Fruit fly (Drosophila melanogaster) whole organism, adult: Measurements from ENCODE around the gene Rab3-GAP.

ENCODE experiments used
- CG11617 ChIP-seq: fragments of 200-800 bp; sonication (Bioruptor generic); optimal IDR thresholded peaks from 2 replicates; lab custom pipeline; 2017; ENCODE audit warnings: mild to moderate bottlenecking, missing biosample characterization, missing genetic modification reagents, missing genetic modification characterization
- CG12768 ChIP-seq: fragments of 200-800 bp; sonication (Bioruptor generic); optimal IDR thresholded peaks from 2 replicates; lab custom pipeline; 2017; ENCODE audit warnings: missing biosample characterization, missing genetic modification characterization, mild to moderate bottlenecking, moderate library complexity, missing genetic modification reagents
- CG14711 ChIP-seq: fragments of 200-800 bp; sonication (Bioruptor generic); optimal IDR thresholded peaks from 2 replicates; lab custom pipeline; 2018; ENCODE audit warnings: missing biosample characterization, mild to moderate bottlenecking, missing genetic modification characterization, moderate library complexity
- CG1620 ChIP-seq: fragments of 200-800 bp; sonication (Bioruptor generic); optimal IDR thresholded peaks from 2 replicates; lab custom pipeline; 2016; ENCODE audit warnings: missing biosample characterization, missing genetic modification characterization
- CG33017 ChIP-seq: fragments of 200-800 bp; sonication (Bioruptor generic); optimal IDR thresholded peaks from 2 replicates; lab custom pipeline; 2018; ENCODE audit warnings: missing biosample characterization, mild to moderate bottlenecking, missing genetic modification characterization, moderate library complexity
- CG5204 ChIP-seq: fragments of 200-800 bp; sonication (Bioruptor generic); optimal IDR thresholded peaks from 2 replicates; lab custom pipeline; 2016; ENCODE audit warnings: missing biosample characterization, missing genetic modification characterization
- CG7045 ChIP-seq: fragments of 200-800 bp; sonication (Bioruptor generic); optimal IDR thresholded peaks from 2 replicates; lab custom pipeline; 2017; ENCODE audit warnings: missing biosample characterization, mild to moderate bottlenecking, missing genetic modification characterization
- CG7101 ChIP-seq: fragments of 200-800 bp; sonication (Bioruptor generic); optimal IDR thresholded peaks from 2 replicates; lab custom pipeline; 2018; ENCODE audit warnings: missing biosample characterization, mild to moderate bottlenecking, missing genetic modification characterization, moderate library complexity
- Clk ChIP-seq: fragments of 200-800 bp; sonication (Bioruptor generic); optimal IDR thresholded peaks from 2 replicates; lab custom pipeline; 2017; ENCODE audit warnings: missing biosample characterization, missing genetic modification characterization
- Crg-1 ChIP-seq: fragments of 200-800 bp; sonication (Bioruptor generic); optimal IDR thresholded peaks from 2 replicates; lab custom pipeline; 2016; ENCODE audit warnings: missing biosample characterization, missing genetic modification characterization
- Hr96 ChIP-seq: fragments of 200-800 bp; sonication (Bioruptor generic); optimal IDR thresholded peaks from 2 replicates; lab custom pipeline; 2016; ENCODE audit warnings: missing biosample characterization, missing genetic modification characterization
- Mnt ChIP-seq: fragments of 200-800 bp; sonication (Bioruptor generic); optimal IDR thresholded peaks from 2 replicates; lab custom pipeline; 2016; ENCODE audit warnings: missing biosample characterization, mild to moderate bottlenecking, missing genetic modification characterization
- bab1 ChIP-seq: fragments of 200-800 bp; sonication (Bioruptor generic); optimal IDR thresholded peaks from 3 replicates; lab custom pipeline; 2019; ENCODE audit warnings: missing biosample characterization, mild to moderate bottlenecking, missing genetic modification characterization, moderate library complexity
- cic ChIP-seq: fragments of 200-800 bp; sonication (Bioruptor generic); optimal IDR thresholded peaks from 2 replicates; lab custom pipeline; 2017; ENCODE audit warnings: missing biosample characterization, mild to moderate bottlenecking, missing genetic modification characterization, moderate library complexity
- cnc ChIP-seq, 2 experiments: fragments of >200 bp; optimal IDR thresholded peaks; 2 replicates each; lab custom pipeline; 2017
- kay ChIP-seq: fragments of 200-800 bp; sonication (Bioruptor generic); peaks from one replicate; lab custom pipeline; 2016; ENCODE audit warnings: missing biosample characterization, missing genetic modification characterization, borderline replicate concordance
- ovo ChIP-seq: fragments of 200-800 bp; sonication (Bioruptor generic); optimal IDR thresholded peaks from 2 replicates; lab custom pipeline; 2016; ENCODE audit warnings: missing biosample characterization, missing genetic modification characterization
- pad ChIP-seq: fragments of 200-800 bp; sonication (Bioruptor generic); optimal IDR thresholded peaks from 3 replicates; lab custom pipeline; 2017; ENCODE audit warnings: missing biosample characterization, missing genetic modification characterization, mild to moderate bottlenecking, moderate library complexity, missing genetic modification reagents
- tj ChIP-seq: fragments of 200-800 bp; sonication (Bioruptor generic); optimal IDR thresholded peaks from 3 replicates; lab custom pipeline; 2017; ENCODE audit warnings: missing biosample characterization, mild to moderate bottlenecking, missing genetic modification characterization, moderate library complexity
- toe ChIP-seq: fragments of 200-800 bp; sonication (Bioruptor generic); optimal IDR thresholded peaks from 2 replicates; lab custom pipeline; 2016; ENCODE audit warnings: missing biosample characterization, missing genetic modification characterization

Gene Rab3-GAP

DNA sequence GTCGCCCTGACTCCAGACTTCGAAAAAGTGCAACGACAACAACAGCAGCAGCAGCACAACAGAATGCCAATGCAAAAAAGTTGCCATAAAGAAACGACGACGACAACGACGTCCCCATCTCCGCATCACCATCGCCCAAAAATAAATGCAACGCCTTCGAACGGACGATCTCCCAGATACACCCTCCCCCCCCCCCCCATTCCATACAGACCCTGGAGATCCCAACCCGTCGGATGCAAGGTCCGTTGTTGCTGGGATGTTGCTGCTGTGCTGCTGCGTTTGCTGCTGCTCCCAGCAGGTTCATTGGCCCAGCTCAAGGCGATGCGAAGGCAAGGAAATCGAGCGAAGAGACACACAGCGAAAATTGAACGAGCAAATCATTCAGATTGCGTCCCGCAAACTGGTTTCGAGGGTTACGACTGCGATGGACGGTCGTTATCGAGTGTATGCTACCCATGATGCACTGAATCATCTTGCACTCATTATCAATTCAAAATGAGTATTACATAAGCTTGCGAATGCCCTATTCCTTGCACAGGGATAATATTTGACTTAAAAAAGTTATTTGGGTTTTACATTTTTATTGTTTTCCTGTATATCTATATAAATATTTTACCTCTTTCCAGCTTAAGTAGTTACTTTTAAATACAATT, 49.1 kb downstream of the Rab3-GAP start:
- no peak for TF ChIP-seq pad (GFP tag; lab: Kevin White, UChicago)
- no peak for TF ChIP-seq CG14711
- no peak for TF ChIP-seq Crg-1 (GFP tag; lab: Kevin White, UChicago)
- TF ChIP-seq CG11617 (GFP tag; lab: Kevin White, UChicago): no peak
- TF ChIP-seq Mnt: no peak
- no peak for TF ChIP-seq Clk

DNA sequence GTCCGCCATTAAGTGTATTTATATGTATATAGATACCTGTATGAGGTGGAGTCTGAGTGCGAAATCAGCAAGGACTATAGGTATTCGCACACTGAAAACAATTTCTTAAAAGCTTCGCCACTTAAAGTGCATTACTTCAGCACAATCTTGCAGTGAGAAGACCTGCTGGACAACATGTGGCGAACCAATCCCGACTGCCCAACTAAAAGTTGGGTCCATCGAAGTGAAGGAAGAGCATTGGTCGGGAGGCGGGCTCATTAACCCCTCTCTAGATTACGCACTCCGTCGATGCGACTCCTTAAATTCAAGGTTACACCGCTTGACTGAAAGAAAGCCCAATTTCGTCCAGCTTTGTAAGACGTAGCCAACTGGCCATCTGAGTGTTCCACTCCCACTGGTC, 49.7 kb downstream of the Rab3-GAP start:
- no peak for TF ChIP-seq kay (GFP tag; lab: Kevin White, UChicago)
- TF ChIP-seq CG11617 (GFP tag; lab: Kevin White, UChicago): no peak
- no peak for TF ChIP-seq CG1620
- TF ChIP-seq tj (GFP tag; lab: Kevin White, UChicago): no peak
- no peak for TF ChIP-seq Hr96
- no peak for TF ChIP-seq Crg-1 (GFP tag; lab: Kevin White, UChicago)
- TF ChIP-seq CG14711: no peak
- no peak for TF ChIP-seq bab1 (GFP tag; lab: Kevin White, UChicago)
- TF ChIP-seq CG12768: no peak
- no peak for TF ChIP-seq Mnt
- TF ChIP-seq toe: no peak
- no peak for TF ChIP-seq cic (GFP tag; lab: Kevin White, UChicago)
- no peak for TF ChIP-seq ovo

- TF ChIP-seq ovo: peak; percentile 35
- peak; percentile 69 for TF ChIP-seq Hr96
- TF ChIP-seq tj (GFP tag; lab: Kevin White, UChicago): peak; percentile 72
- TF ChIP-seq CG1620: no peak
- no peak for TF ChIP-seq cnc (optimal IDR thresholded peaks at IDR 0.05; lab: Kevin White, UChicago)
- peak; percentile 93 for TF ChIP-seq CG11617 (GFP tag; lab: Kevin White, UChicago)
- peak; percentile 57 for TF ChIP-seq toe
- peak; percentile 100 for TF ChIP-seq CG14711
- peak; percentile 94 for TF ChIP-seq CG12768
- TF ChIP-seq kay (GFP tag; lab: Kevin White, UChicago): peak; percentile 95
- peak; percentile 73 for TF ChIP-seq CG7045 (GFP tag; lab: Kevin White, UChicago)
- peak; percentile 52 for TF ChIP-seq bab1 (GFP tag; lab: Kevin White, UChicago)
- peak; percentile 72 for TF ChIP-seq cic (GFP tag; lab: Kevin White, UChicago)
- TF ChIP-seq Clk: no peak
- TF ChIP-seq CG7101 (tag; lab: Kevin White, UChicago): peak; percentile 57
- TF ChIP-seq pad (GFP tag; lab: Kevin White, UChicago): peak; percentile 48
- peak; percentile 10 for TF ChIP-seq CG5204
- no peak for TF ChIP-seq Crg-1 (GFP tag; lab: Kevin White, UChicago)
- TF ChIP-seq CG33017: no peak
- peak; percentile 87 for TF ChIP-seq Mnt
These were observed 51.0 kb downstream of the Rab3-GAP start for dm6 chr2L:12011682-12012655.

dm6 chr2L:12010877-12011666, 51.9 kb downstream of the Rab3-GAP start:
- TF ChIP-seq CG14711: peak; percentile 81
- peak; percentile 33 for TF ChIP-seq cic (GFP tag; lab: Kevin White, UChicago)
- peak; percentile 83 for TF ChIP-seq Hr96
- TF ChIP-seq CG7101 (tag; lab: Kevin White, UChicago): peak; percentile 93
- peak; percentile 93 for TF ChIP-seq CG5204
- peak; percentile 88 for TF ChIP-seq toe
- TF ChIP-seq CG7045 (GFP tag; lab: Kevin White, UChicago): peak; percentile 89
- peak; percentile 81 to 82 for TF ChIP-seq cnc (optimal IDR thresholded peaks at IDR 0.05; lab: Kevin White, UChicago)
- peak; percentile 82 for TF ChIP-seq CG1620
- peak; percentile 94 for TF ChIP-seq CG33017
- peak; percentile 62 for TF ChIP-seq tj (GFP tag; lab: Kevin White, UChicago)
- peak; percentile 99 for TF ChIP-seq kay (GFP tag; lab: Kevin White, UChicago)
- TF ChIP-seq Clk: peak; percentile 87
- TF ChIP-seq Mnt: peak; percentile 66
- TF ChIP-seq CG12768: peak; percentile 85
- peak; percentile 55 for TF ChIP-seq ovo
- TF ChIP-seq pad (GFP tag; lab: Kevin White, UChicago): peak; percentile 83
- peak; percentile 81 for TF ChIP-seq bab1 (GFP tag; lab: Kevin White, UChicago)
- peak; percentile 88 for TF ChIP-seq CG11617 (GFP tag; lab: Kevin White, UChicago)
- TF ChIP-seq Crg-1 (GFP tag; lab: Kevin White, UChicago): peak; percentile 71

DNA sequence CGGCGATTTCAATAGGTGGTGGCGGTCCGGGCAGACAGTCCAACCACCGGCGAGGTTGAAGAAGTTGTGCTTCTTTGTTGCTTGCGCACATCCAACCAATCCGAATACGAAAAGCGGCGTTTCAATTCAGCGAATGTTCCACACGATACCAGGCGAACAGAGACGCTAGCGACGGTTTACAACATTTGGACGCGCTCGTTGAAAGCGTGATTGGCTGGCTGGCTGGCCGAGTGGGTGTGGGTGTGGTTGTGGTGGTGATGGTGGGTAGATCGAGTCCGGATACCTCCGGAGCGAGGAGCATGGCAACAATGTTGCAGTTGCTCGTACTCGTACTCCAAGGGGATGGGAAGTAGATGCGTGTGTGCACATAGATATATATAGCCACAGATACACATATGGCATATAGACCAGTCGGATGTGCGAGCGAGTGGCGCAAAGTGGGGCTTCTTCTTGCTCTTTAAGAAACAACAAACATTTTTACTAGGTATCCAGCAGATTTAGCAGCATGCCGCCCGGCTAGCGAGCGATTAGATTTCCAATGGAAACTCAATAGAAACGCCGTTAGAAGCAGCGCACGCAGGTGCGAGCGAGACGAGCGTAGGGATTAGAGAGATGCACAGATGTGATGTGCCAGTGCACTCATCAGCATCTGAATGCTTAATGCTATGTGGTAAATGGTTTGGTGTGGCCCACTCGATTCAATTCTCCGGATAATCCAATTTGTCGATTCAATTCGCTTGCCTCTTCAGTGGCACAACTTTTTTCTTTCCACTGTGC, 52.7 kb downstream of the Rab3-GAP start:
- TF ChIP-seq kay (GFP tag; lab: Kevin White, UChicago): no peak
- peak; percentile 54 for TF ChIP-seq bab1 (GFP tag; lab: Kevin White, UChicago)
- TF ChIP-seq Mnt: peak; percentile 88
- no peak for TF ChIP-seq CG7045 (GFP tag; lab: Kevin White, UChicago)
- peak; percentile 99 for TF ChIP-seq ovo
- peak; percentile 89 for TF ChIP-seq cic (GFP tag; lab: Kevin White, UChicago)
- TF ChIP-seq toe: peak; percentile 46
- TF ChIP-seq Crg-1 (GFP tag; lab: Kevin White, UChicago): peak; percentile 20
- TF ChIP-seq CG33017: no peak
- TF ChIP-seq pad (GFP tag; lab: Kevin White, UChicago): peak; percentile 85
- no peak for TF ChIP-seq cnc (optimal IDR thresholded peaks at IDR 0.05; lab: Kevin White, UChicago)
- peak; percentile 88 for TF ChIP-seq CG12768
- TF ChIP-seq tj (GFP tag; lab: Kevin White, UChicago): peak; percentile 13
- TF ChIP-seq CG5204: no peak
- no peak for TF ChIP-seq CG1620
- peak; percentile 59 for TF ChIP-seq CG14711
- TF ChIP-seq CG7101 (tag; lab: Kevin White, UChicago): peak; percentile 33
- peak; percentile 50 for TF ChIP-seq CG11617 (GFP tag; lab: Kevin White, UChicago)
- TF ChIP-seq Hr96: peak; percentile 65
- TF ChIP-seq Clk: no peak
